Fruit fly (Drosophila melanogaster) whole organism, embryonic: ENCODE results near the gene CG11550.

Experiments used
- BEAF-32 ChIP-seq: fragments of 200-800 bp; sonication (Bioruptor generic); optimal IDR thresholded peaks from 3 replicates; lab custom pipeline; 2017; ENCODE audit warnings: missing biosample characterization, missing genetic modification characterization, mild to moderate bottlenecking, moderate library complexity, missing genetic modification reagents
- CG10267 ChIP-seq: fragments of 200-800 bp; sonication (Bioruptor generic); optimal IDR thresholded peaks from 2 replicates; lab custom pipeline; 2018; ENCODE audit warnings: missing biosample characterization, mild to moderate bottlenecking, missing genetic modification characterization, moderate library complexity
- CG10274 ChIP-seq: fragments of 200-800 bp; sonication (Bioruptor generic); optimal IDR thresholded peaks from 3 replicates; lab custom pipeline; 2017; ENCODE audit warnings: missing biosample characterization, mild to moderate bottlenecking, missing genetic modification characterization
- CG10543 ChIP-seq: fragments of 200-800 bp; sonication (Bioruptor generic); optimal IDR thresholded peaks from 3 replicates; lab custom pipeline; 2017; ENCODE audit warnings: missing biosample characterization, mild to moderate bottlenecking, missing genetic modification characterization, moderate library complexity
- CG11504 ChIP-seq: fragments of 200-800 bp; sonication (Bioruptor generic); optimal IDR thresholded peaks from 3 replicates; lab custom pipeline; 2019; ENCODE audit warnings: missing biosample characterization, mild to moderate bottlenecking, missing genetic modification characterization, moderate library complexity
- CG12219 ChIP-seq: fragments of 200-800 bp; sonication (Bioruptor generic); optimal IDR thresholded peaks from 3 replicates; lab custom pipeline; 2018; ENCODE audit warnings: missing biosample characterization, mild to moderate bottlenecking, missing genetic modification characterization
- CG12299 ChIP-seq: fragments of 200-800 bp; sonication (Bioruptor generic); optimal IDR thresholded peaks from 2 replicates; lab custom pipeline; 2018; ENCODE audit warnings: missing biosample characterization, mild to moderate bottlenecking, missing genetic modification characterization
- CG12391 ChIP-seq: fragments of 200-800 bp; sonication (Bioruptor generic); optimal IDR thresholded peaks from 3 replicates; lab custom pipeline; 2018; ENCODE audit warnings: missing biosample characterization, mild to moderate bottlenecking, missing genetic modification characterization, moderate library complexity
- CG12744 ChIP-seq: fragments of 200-800 bp; sonication (Bioruptor generic); optimal IDR thresholded peaks from 2 replicates; lab custom pipeline; 2016; ENCODE audit warnings: missing biosample characterization, missing genetic modification characterization
- CG13296 ChIP-seq: fragments of 200-800 bp; sonication (Bioruptor generic); optimal IDR thresholded peaks from 3 replicates; lab custom pipeline; 2018; ENCODE audit warnings: missing biosample characterization, mild to moderate bottlenecking, missing genetic modification characterization
- CG14965 ChIP-seq: fragments of 200-800 bp; sonication (Bioruptor generic); optimal IDR thresholded peaks from 2 replicates; lab custom pipeline; 2016; ENCODE audit warnings: missing biosample characterization, missing genetic modification characterization, borderline replicate concordance
- CG18599 ChIP-seq: fragments of 200-800 bp; sonication (Bioruptor generic); optimal IDR thresholded peaks from 3 replicates; lab custom pipeline; 2017; ENCODE audit warnings: missing biosample characterization, missing genetic modification characterization, mild to moderate bottlenecking, moderate library complexity, missing genetic modification reagents
- CG30403 ChIP-seq: fragments of 200-800 bp; sonication (Bioruptor generic); optimal IDR thresholded peaks from 3 replicates; lab custom pipeline; 2016; ENCODE audit warnings: missing biosample characterization, missing genetic modification characterization
- CG30431 ChIP-seq: fragments of 200-800 bp; sonication (Bioruptor generic); optimal IDR thresholded peaks from 2 replicates; lab custom pipeline; 2017; ENCODE audit warnings: missing biosample characterization, missing genetic modification characterization
- CG32772 ChIP-seq: fragments of 200-800 bp; sonication (Bioruptor generic); IDR thresholded peaks from 2 replicates; pipeline ENCODE4 v1.3.6; 2022; ENCODE audit warnings: missing biosample characterization, missing genetic modification characterization
- CG3407 ChIP-seq: fragments of 200-800 bp; sonication (Bioruptor generic); optimal IDR thresholded peaks from 2 replicates; lab custom pipeline; 2018; ENCODE audit warnings: missing biosample characterization, mild to moderate bottlenecking, missing genetic modification characterization
- CG6175 ChIP-seq: fragments of 200-800 bp; sonication (Bioruptor generic); IDR thresholded peaks from 3 replicates; pipeline ENCODE4 v1.3.6; 2022; ENCODE audit warnings: missing biosample characterization, missing genetic modification characterization
- CG6683 ChIP-seq: fragments of 200-800 bp; sonication (Bioruptor generic); optimal IDR thresholded peaks from 2 replicates; lab custom pipeline; 2017; ENCODE audit warnings: missing biosample characterization, mild to moderate bottlenecking, missing genetic modification characterization, missing genetic modification reagents
- CG9727 ChIP-seq: fragments of 200-800 bp; sonication (Bioruptor generic); optimal IDR thresholded peaks from 3 replicates; lab custom pipeline; 2017; ENCODE audit warnings: missing biosample characterization, mild to moderate bottlenecking, missing genetic modification characterization
- CG9817 ChIP-seq: fragments of 200-800 bp; sonication (Bioruptor generic); optimal IDR thresholded peaks from 2 replicates; lab custom pipeline; 2018; ENCODE audit warnings: missing biosample characterization, mild to moderate bottlenecking, missing genetic modification characterization, moderate library complexity
- Camta ChIP-seq: fragments of 200-800 bp; sonication (Bioruptor generic); optimal IDR thresholded peaks from 2 replicates; lab custom pipeline; 2016; ENCODE audit warnings: missing biosample characterization, missing genetic modification characterization
- CrebB ChIP-seq: fragments of 200-800 bp; sonication (Bioruptor generic); optimal IDR thresholded peaks from 3 replicates; lab custom pipeline; 2018; ENCODE audit warnings: missing biosample characterization, mild to moderate bottlenecking, missing genetic modification characterization
- D19B ChIP-seq: fragments of 200-800 bp; sonication (Bioruptor generic); optimal IDR thresholded peaks from 2 replicates; lab custom pipeline; 2017; ENCODE audit warnings: missing biosample characterization, mild to moderate bottlenecking, missing genetic modification characterization
- Dbx ChIP-seq: fragments of 200-800 bp; sonication (Bioruptor generic); IDR thresholded peaks from 3 replicates; pipeline ENCODE4 v1.3.6; 2022; ENCODE audit warnings: missing biosample characterization, missing genetic modification characterization
- Dref ChIP-seq: fragments of 200-800 bp; sonication (Bioruptor generic); IDR thresholded peaks from 2 replicates; pipeline ENCODE4 v1.3.6; 2022; ENCODE audit warnings: missing biosample characterization, missing genetic modification characterization
- Drgx ChIP-seq: fragments of 200-800 bp; sonication (Bioruptor generic); IDR thresholded peaks from 2 replicates; pipeline ENCODE4 v1.3.6; 2022; ENCODE audit warnings: missing biosample characterization, missing genetic modification characterization
- Elba2 ChIP-seq: fragments of 200-800 bp; sonication (Bioruptor generic); optimal IDR thresholded peaks from 3 replicates; lab custom pipeline; 2016; ENCODE audit warnings: missing biosample characterization, missing genetic modification characterization
- GATAe ChIP-seq: fragments of 200-800 bp; sonication (Bioruptor generic); conservative IDR thresholded peaks from 2 replicates; pipeline ENCODE4 v1.3.6; 2022; ENCODE audit warnings: missing biosample characterization, missing genetic modification characterization
- HLHmδ ChIP-seq: fragments of 200-800 bp; sonication (Bioruptor generic); optimal IDR thresholded peaks from 2 replicates; lab custom pipeline; 2018; ENCODE audit warnings: missing biosample characterization, mild to moderate bottlenecking, missing genetic modification characterization, moderate library complexity
- Hand ChIP-seq: fragments of 200-800 bp; sonication (Bioruptor generic); optimal IDR thresholded peaks from 2 replicates; lab custom pipeline; 2017; ENCODE audit warnings: mild to moderate bottlenecking, missing biosample characterization, missing genetic modification reagents, missing genetic modification characterization
- Rx ChIP-seq: fragments of 200-800 bp; sonication (Bioruptor generic); IDR thresholded peaks from 2 replicates; pipeline ENCODE4 v1.3.6; 2022; ENCODE audit warnings: missing biosample characterization, missing genetic modification characterization
- Sox100B ChIP-seq: fragments of 200-800 bp; sonication (Bioruptor generic); optimal IDR thresholded peaks from 3 replicates; lab custom pipeline; 2018; ENCODE audit warnings: missing biosample characterization, mild to moderate bottlenecking, missing genetic modification characterization
- Sox102F ChIP-seq: fragments of 200-800 bp; sonication (Bioruptor generic); optimal IDR thresholded peaks from 2 replicates; lab custom pipeline; 2018; ENCODE audit warnings: missing biosample characterization, mild to moderate bottlenecking, missing genetic modification characterization, moderate library complexity
- Vsx1 ChIP-seq: fragments of 200-800 bp; sonication (Bioruptor generic); optimal IDR thresholded peaks from 2 replicates; lab custom pipeline; 2017; ENCODE audit warnings: missing biosample characterization, mild to moderate bottlenecking, missing genetic modification characterization, missing genetic modification reagents
- ab ChIP-seq: fragments of 200-800 bp; sonication (Bioruptor generic); optimal IDR thresholded peaks from 2 replicates; lab custom pipeline; 2016; ENCODE audit warnings: missing biosample characterization, missing genetic modification characterization
- btn ChIP-seq: fragments of 200-800 bp; sonication (Bioruptor generic); optimal IDR thresholded peaks from 2 replicates; lab custom pipeline; 2016; ENCODE audit warnings: missing biosample characterization, missing genetic modification characterization
- cas ChIP-seq: fragments of 200-800 bp; sonication (Bioruptor generic); IDR thresholded peaks from 2 replicates; pipeline ENCODE4 v1.3.6; 2022; ENCODE audit warnings: missing biosample characterization, missing genetic modification characterization
- crc ChIP-seq: fragments of 200-800 bp; sonication (Bioruptor generic); optimal IDR thresholded peaks from 2 replicates; lab custom pipeline; 2016; ENCODE audit warnings: missing biosample characterization, missing genetic modification characterization
- da ChIP-seq: fragments of 200-800 bp; sonication (Bioruptor generic); optimal IDR thresholded peaks from 2 replicates; lab custom pipeline; 2016; ENCODE audit warnings: missing biosample characterization, missing genetic modification characterization
- dysf ChIP-seq: fragments of 200-800 bp; sonication (Bioruptor generic); IDR thresholded peaks from 3 replicates; pipeline ENCODE4 v1.3.6; 2022; ENCODE audit warnings: missing biosample characterization, missing genetic modification characterization
- gsb-n ChIP-seq: fragments of 200-800 bp; sonication (Bioruptor generic); optimal IDR thresholded peaks from 3 replicates; lab custom pipeline; 2018; ENCODE audit warnings: missing biosample characterization, mild to moderate bottlenecking, missing genetic modification characterization
- ind ChIP-seq: fragments of 200-800 bp; sonication (Bioruptor generic); optimal IDR thresholded peaks from 3 replicates; lab custom pipeline; 2016; ENCODE audit warnings: missing biosample characterization, missing genetic modification characterization
- kay ChIP-seq: fragments of 200-800 bp; sonication (Bioruptor generic); optimal IDR thresholded peaks from 2 replicates; lab custom pipeline; 2016; ENCODE audit warnings: missing biosample characterization, missing genetic modification characterization
- lbe ChIP-seq: fragments of 200-800 bp; sonication (Bioruptor generic); optimal IDR thresholded peaks from 2 replicates; lab custom pipeline; 2016; ENCODE audit warnings: missing biosample characterization, mild to moderate bottlenecking, missing genetic modification characterization
- lmd ChIP-seq: fragments of 200-800 bp; sonication (Bioruptor generic); IDR thresholded peaks from 2 replicates; pipeline ENCODE4 v1.3.6; 2022; ENCODE audit warnings: missing biosample characterization, missing genetic modification characterization
- otp ChIP-seq: fragments of 200-800 bp; sonication (Bioruptor generic); IDR thresholded peaks from 3 replicates; pipeline ENCODE4, ENCODE4 v1.3.6; 2022; ENCODE audit warnings: missing biosample characterization, missing genetic modification characterization
- pho ChIP-seq: fragments of 200-800 bp; sonication (Bioruptor generic); optimal IDR thresholded peaks from 2 replicates; lab custom pipeline; 2016; ENCODE audit warnings: missing biosample characterization, missing genetic modification characterization
- so ChIP-seq: fragments of 200-800 bp; sonication (Bioruptor generic); IDR thresholded peaks from 3 replicates; pipeline ENCODE4 v1.3.6; 2022; ENCODE audit warnings: missing biosample characterization, missing genetic modification characterization
- trh ChIP-seq: fragments of 200-800 bp; sonication (Bioruptor generic); optimal IDR thresholded peaks from 2 replicates; lab custom pipeline; 2016; ENCODE audit warnings: missing biosample characterization, missing genetic modification characterization
- vnd ChIP-seq: fragments of 200-800 bp; sonication (Bioruptor generic); IDR thresholded peaks from 3 replicates; pipeline ENCODE4 v1.3.6; 2022; ENCODE audit warnings: missing biosample characterization, missing genetic modification characterization; ENCODE audit not compliant: partially characterized antibody
- zfh2 ChIP-seq: fragments of 200-800 bp; sonication (Bioruptor generic); optimal IDR thresholded peaks from 2 replicates; lab custom pipeline; 2016; ENCODE audit warnings: missing biosample characterization, missing genetic modification characterization

Gene CG11550

DNA sequence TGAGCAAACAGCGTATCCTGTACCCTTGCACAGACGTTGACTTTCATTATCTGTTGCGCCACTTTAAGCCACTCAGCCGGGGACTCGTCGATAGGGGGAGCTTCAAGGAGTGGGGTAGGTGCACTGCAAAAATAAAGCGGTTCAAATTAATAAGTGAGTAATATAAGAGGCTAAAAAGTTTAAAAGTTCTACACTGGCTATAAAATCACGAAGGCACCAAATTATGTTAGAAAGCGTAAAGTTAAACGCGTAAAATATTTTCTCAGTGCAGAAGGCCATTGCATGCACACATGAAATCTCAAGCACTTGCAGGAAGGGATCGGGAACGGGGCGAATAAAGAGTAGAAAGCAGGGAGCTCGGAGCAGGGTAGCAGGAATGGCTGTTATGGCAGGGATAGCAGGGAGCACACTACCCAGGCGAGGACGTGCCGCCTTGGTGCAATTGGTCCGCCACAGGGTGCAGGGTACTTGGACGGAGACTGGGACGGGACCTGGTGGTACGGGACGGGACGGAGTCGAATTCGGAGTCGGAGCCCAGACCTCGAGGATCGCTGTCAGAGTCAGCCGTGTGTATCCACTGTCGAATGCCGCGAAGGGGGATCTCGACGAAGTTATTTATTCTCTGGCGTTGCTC is 18.6 kb upstream of the CG11550 start:
- TF ChIP-seq pho (GFP tag; lab: Kevin White, UChicago) = no peak
- TF ChIP-seq Dref (GFP tag; lab: Robert Waterston, UW) = no peak
- TF ChIP-seq zfh2 = no peak
- TF ChIP-seq so = no peak
- no peak for TF ChIP-seq CG32772
- TF ChIP-seq otp (GFP tag; lab: Robert Waterston, UW) = no peak
- no peak for TF ChIP-seq CG12299 (tag; lab: Kevin White, UChicago)
- TF ChIP-seq Vsx1 (GFP tag; lab: Kevin White, UChicago) = no peak
- peak; percentile 37 for TF ChIP-seq CG9727
- no peak for TF ChIP-seq CG30403 (GFP tag; lab: Kevin White, UChicago)
- TF ChIP-seq CrebB (tag; lab: Kevin White, UChicago) = no peak
- no peak for TF ChIP-seq CG18599 (GFP tag; lab: Kevin White, UChicago)
- TF ChIP-seq GATAe = no peak
- peak; percentile 23 for TF ChIP-seq CG12391 (tag; lab: Kevin White, UChicago)
- TF ChIP-seq crc = no peak
- TF ChIP-seq CG6683 (GFP tag; lab: Kevin White, UChicago) = no peak
- TF ChIP-seq da = no peak
- no peak for TF ChIP-seq vnd (GFP tag; lab: Robert Waterston, UW)
- no peak for TF ChIP-seq CG12744 (GFP tag; lab: Kevin White, UChicago)
- no peak for TF ChIP-seq Dbx
- no peak for TF ChIP-seq Sox100B (GFP tag; lab: Kevin White, UChicago)
- TF ChIP-seq Drgx (GFP tag; lab: Robert Waterston, UW) = peak; percentile 61
- TF ChIP-seq Hand (GFP tag; lab: Kevin White, UChicago) = no peak
- no peak for TF ChIP-seq Rx (GFP tag; lab: Robert Waterston, UW)
- TF ChIP-seq dysf (GFP tag; lab: Robert Waterston, UW) = no peak
- TF ChIP-seq trh (GFP tag; lab: Kevin White, UChicago) = no peak
- no peak for TF ChIP-seq Sox102F (GFP tag; lab: Kevin White, UChicago)
- TF ChIP-seq Camta = no peak
- TF ChIP-seq CG30431 (GFP tag; lab: Kevin White, UChicago) = no peak
- no peak for TF ChIP-seq CG10274 (GFP tag; lab: Kevin White, UChicago)
- no peak for TF ChIP-seq kay
- TF ChIP-seq ab (GFP tag; lab: Kevin White, UChicago) = no peak
- TF ChIP-seq lbe = peak; percentile 88
- TF ChIP-seq CG14965 (GFP tag; lab: Kevin White, UChicago) = no peak
- no peak for TF ChIP-seq D19B (GFP tag; lab: Kevin White, UChicago)
- TF ChIP-seq CG9817 = no peak
- no peak for TF ChIP-seq Elba2 (GFP tag; lab: Kevin White, UChicago)
- no peak for TF ChIP-seq gsb-n (tag; lab: Kevin White, UChicago)
- no peak for TF ChIP-seq CG3407
- TF ChIP-seq CG10543 (GFP tag; lab: Kevin White, UChicago) = no peak
- TF ChIP-seq ind = no peak
- peak; percentile 11 for TF ChIP-seq CG10267
- no peak for TF ChIP-seq btn (GFP tag; lab: Kevin White, UChicago)
- TF ChIP-seq CG13296 (GFP tag; lab: Kevin White, UChicago) = no peak
- no peak for TF ChIP-seq CG6175 (GFP tag; lab: Robert Waterston, UW)
- TF ChIP-seq CG11504 = no peak
- no peak for TF ChIP-seq cas (GFP tag; lab: Robert Waterston, UW)
- no peak for TF ChIP-seq BEAF-32
- no peak for TF ChIP-seq lmd (GFP tag; lab: Robert Waterston, UW)
- TF ChIP-seq CG12219 (GFP tag; lab: Kevin White, UChicago) = no peak
- no peak for TF ChIP-seq HLHmδ
